Fruit fly (Drosophila melanogaster) whole organism, embryonic: Measurements from ENCODE around the gene CG4017.

Source experiments
- Bdp1 ChIP-seq: fragments of 200-800 bp; sonication (Bioruptor generic); optimal IDR thresholded peaks from 3 replicates; lab custom pipeline; 2016; ENCODE audit warnings: missing biosample characterization, missing genetic modification characterization
- CG10209 ChIP-seq: fragments of 200-800 bp; sonication (Bioruptor generic); optimal IDR thresholded peaks from 3 replicates; lab custom pipeline; 2017; ENCODE audit warnings: missing biosample characterization, mild to moderate bottlenecking, missing genetic modification characterization, missing genetic modification reagents
- CG1024 ChIP-seq: fragments of 200-800 bp; sonication (Bioruptor generic); IDR thresholded peaks from 2 replicates; pipeline ENCODE4 v1.3.6; 2022; ENCODE audit warnings: missing biosample characterization, missing genetic modification characterization
- CG10543 ChIP-seq: fragments of 200-800 bp; sonication (Bioruptor generic); optimal IDR thresholded peaks from 3 replicates; lab custom pipeline; 2017; ENCODE audit warnings: missing biosample characterization, mild to moderate bottlenecking, missing genetic modification characterization, moderate library complexity
- CG11560 ChIP-seq: fragments of 200-800 bp; sonication (Bioruptor generic); IDR thresholded peaks from 3 replicates; pipeline ENCODE4 v1.3.6; 2022; ENCODE audit warnings: missing biosample characterization, missing genetic modification characterization
- CG12942 ChIP-seq: fragments of 200-800 bp; sonication (Bioruptor generic); optimal IDR thresholded peaks from 3 replicates; lab custom pipeline; 2016; ENCODE audit warnings: missing biosample characterization, missing genetic modification characterization
- CG18262 ChIP-seq: fragments of 200-800 bp; optimal IDR thresholded peaks from 3 replicates; lab custom pipeline; 2019; ENCODE audit warnings: missing biosample characterization, mild to moderate bottlenecking, missing genetic modification characterization, moderate library complexity
- CG18476 ChIP-seq: fragments of 200-800 bp; sonication (Bioruptor generic); optimal IDR thresholded peaks from 2 replicates; lab custom pipeline; 2016; ENCODE audit warnings: missing biosample characterization, mild to moderate bottlenecking, missing genetic modification characterization
- CG18619 ChIP-seq: fragments of 200-800 bp; sonication (Bioruptor generic); optimal IDR thresholded peaks from 3 replicates; lab custom pipeline; 2017; ENCODE audit warnings: missing biosample characterization, mild to moderate bottlenecking, missing genetic modification characterization
- CG2116 ChIP-seq: fragments of 200-800 bp; sonication (Bioruptor generic); optimal IDR thresholded peaks from 3 replicates; lab custom pipeline; 2018; ENCODE audit warnings: missing biosample characterization, mild to moderate bottlenecking, missing genetic modification characterization
- CG30431 ChIP-seq: fragments of 200-800 bp; sonication (Bioruptor generic); optimal IDR thresholded peaks from 2 replicates; lab custom pipeline; 2017; ENCODE audit warnings: missing biosample characterization, missing genetic modification characterization
- CG3995 ChIP-seq: fragments of 200-800 bp; sonication (Bioruptor generic); optimal IDR thresholded peaks from 3 replicates; lab custom pipeline; 2016; ENCODE audit warnings: missing biosample characterization, missing genetic modification characterization
- CG4328 ChIP-seq: fragments of 200-800 bp; sonication (Bioruptor generic); optimal IDR thresholded peaks from 3 replicates; lab custom pipeline; 2017; ENCODE audit warnings: missing biosample characterization, missing genetic modification reagents, missing genetic modification characterization
- CG5180 ChIP-seq: fragments of 200-800 bp; sonication (Bioruptor generic); optimal IDR thresholded peaks from 3 replicates; lab custom pipeline; 2017; ENCODE audit warnings: missing biosample characterization, missing genetic modification characterization, mild to moderate bottlenecking, moderate library complexity, missing genetic modification reagents
- CG6254 ChIP-seq: fragments of 200-800 bp; sonication (Bioruptor generic); optimal IDR thresholded peaks from 3 replicates; lab custom pipeline; 2017; ENCODE audit warnings: mild to moderate bottlenecking, missing biosample characterization, missing genetic modification reagents, missing genetic modification characterization
- CG7357 ChIP-seq: fragments of 200-800 bp; sonication (Bioruptor generic); IDR thresholded peaks from 3 replicates; pipeline ENCODE4 v1.3.6; 2022; ENCODE audit warnings: missing biosample characterization, missing genetic modification characterization
- CG7987 ChIP-seq: fragments of 200-800 bp; sonication (Bioruptor generic); optimal IDR thresholded peaks from 2 replicates; lab custom pipeline; 2018; ENCODE audit warnings: missing biosample characterization, mild to moderate bottlenecking, missing genetic modification characterization, moderate library complexity
- CG8281 ChIP-seq: fragments of 200-800 bp; sonication (Bioruptor generic); optimal IDR thresholded peaks from 2 replicates; lab custom pipeline; 2018; ENCODE audit warnings: missing biosample characterization, mild to moderate bottlenecking, missing genetic modification characterization, moderate library complexity
- CG9817 ChIP-seq: fragments of 200-800 bp; sonication (Bioruptor generic); optimal IDR thresholded peaks from 2 replicates; lab custom pipeline; 2018; ENCODE audit warnings: missing biosample characterization, mild to moderate bottlenecking, missing genetic modification characterization, moderate library complexity
- Chrac-16 ChIP-seq: fragments of 200-800 bp; sonication (Bioruptor generic); optimal IDR thresholded peaks from 3 replicates; lab custom pipeline; 2016; ENCODE audit warnings: missing biosample characterization, missing genetic modification characterization
- CkIIα-i1 ChIP-seq: fragments of 200-800 bp; sonication (Bioruptor generic); IDR thresholded peaks from 2 replicates; pipeline ENCODE4 v1.3.6; 2022; ENCODE audit warnings: missing biosample characterization, missing genetic modification characterization
- Deaf1 ChIP-seq: fragments of 200-800 bp; optimal IDR thresholded peaks from 3 replicates; lab custom pipeline; 2019; ENCODE audit warnings: missing biosample characterization, mild to moderate bottlenecking, missing genetic modification characterization, moderate library complexity
- Ets65A ChIP-seq: fragments of 200-800 bp; sonication (Bioruptor generic); peaks from one replicate; lab custom pipeline; 2016; ENCODE audit warnings: missing biosample characterization, missing genetic modification characterization
- H15 ChIP-seq: fragments of 200-800 bp; sonication (Bioruptor generic); IDR thresholded peaks from 3 replicates; pipeline ENCODE4 v1.3.6; 2022; ENCODE audit warnings: missing biosample characterization, missing genetic modification characterization
- H2.0 ChIP-seq: fragments of 200-800 bp; sonication (Bioruptor generic); IDR thresholded peaks from 2 replicates; pipeline ENCODE4 v1.3.6; 2022; ENCODE audit warnings: missing biosample characterization, missing genetic modification characterization
- HLH4C ChIP-seq: fragments of 200-800 bp; sonication (Bioruptor generic); IDR thresholded peaks from 3 replicates; pipeline ENCODE4 v1.3.6; 2022; ENCODE audit warnings: missing biosample characterization, missing genetic modification characterization; ENCODE audit not compliant: partially characterized antibody
- Lhr ChIP-seq: fragments of 200-800 bp; sonication (Bioruptor generic); optimal IDR thresholded peaks from 3 replicates; lab custom pipeline; 2017; ENCODE audit warnings: mild to moderate bottlenecking, missing biosample characterization, missing genetic modification reagents, missing genetic modification characterization
- Lpt ChIP-seq: fragments of >200 bp; optimal IDR thresholded peaks from 2 replicates; lab custom pipeline; 2018; ENCODE audit warnings: missing biosample characterization, missing genetic modification characterization
- Med ChIP-seq: fragments of 200-800 bp; sonication (Bioruptor generic); peaks from one replicate; lab custom pipeline; 2016; ENCODE audit warnings: missing biosample characterization, missing genetic modification characterization, mild to moderate bottlenecking, inconsistent platforms, moderate library complexity
- NFAT ChIP-seq: fragments of 200-800 bp; sonication (Bioruptor generic); IDR thresholded peaks from 2 replicates; pipeline ENCODE4 v1.3.6; 2022; ENCODE audit warnings: missing biosample characterization, missing genetic modification characterization
- Opbp ChIP-seq: fragments of 200-800 bp; sonication (Bioruptor generic); IDR thresholded peaks from 3 replicates; pipeline ENCODE4 v1.3.6; 2022; ENCODE audit warnings: missing biosample characterization, missing genetic modification characterization; ENCODE audit not compliant: partially characterized antibody
- crp ChIP-seq, 2 experiments: fragments of 200-800 bp; sonication (Bioruptor generic); optimal IDR thresholded peaks; 2 replicates in 1 of 2; 3 replicates in 1 of 2; lab custom pipeline; 2017; ENCODE audit warnings: missing biosample characterization in 2 of 2, missing genetic modification characterization in 2 of 2, mild to moderate bottlenecking in 1 of 2, moderate library complexity in 1 of 2
- exex ChIP-seq: fragments of 200-800 bp; sonication (Bioruptor generic); optimal IDR thresholded peaks from 4 replicates; lab custom pipeline; 2018; ENCODE audit warnings: missing biosample characterization, mild to moderate bottlenecking, missing genetic modification characterization, moderate library complexity
- gce ChIP-seq: fragments of 200-800 bp; sonication (Bioruptor generic); IDR thresholded peaks from 3 replicates; pipeline ENCODE4 v1.3.6; 2022; ENCODE audit warnings: missing biosample characterization, missing genetic modification characterization
- gfzf ChIP-seq: fragments of 200-800 bp; sonication (Bioruptor generic); optimal IDR thresholded peaks from 2 replicates; lab custom pipeline; 2016; ENCODE audit warnings: missing biosample characterization, mild to moderate bottlenecking, missing genetic modification characterization, moderate library complexity
- hbn ChIP-seq: fragments of 200-800 bp; sonication (Bioruptor generic); IDR thresholded peaks from 2 replicates; pipeline ENCODE4 v1.3.6; 2022; ENCODE audit warnings: missing biosample characterization, missing genetic modification characterization; ENCODE audit not compliant: partially characterized antibody
- ind ChIP-seq: fragments of 200-800 bp; sonication (Bioruptor generic); optimal IDR thresholded peaks from 3 replicates; lab custom pipeline; 2016; ENCODE audit warnings: missing biosample characterization, missing genetic modification characterization
- lbe ChIP-seq: fragments of 200-800 bp; sonication (Bioruptor generic); optimal IDR thresholded peaks from 2 replicates; lab custom pipeline; 2016; ENCODE audit warnings: missing biosample characterization, mild to moderate bottlenecking, missing genetic modification characterization
- nerfin-1 ChIP-seq: fragments of 200-800 bp; sonication (Bioruptor generic); optimal IDR thresholded peaks from 3 replicates; lab custom pipeline; 2019; ENCODE audit warnings: missing biosample characterization, mild to moderate bottlenecking, missing genetic modification characterization, moderate library complexity
- onecut ChIP-seq: fragments of 200-800 bp; sonication (Bioruptor generic); IDR thresholded peaks from 2 replicates; pipeline ENCODE4 v1.3.6; 2022; ENCODE audit warnings: missing biosample characterization, missing genetic modification characterization
- ro ChIP-seq: fragments of 200-800 bp; sonication (Bioruptor generic); IDR thresholded peaks from 2 replicates; pipeline ENCODE4 v1.3.6; 2022; ENCODE audit warnings: missing biosample characterization, missing genetic modification characterization
- sc ChIP-seq, 3 experiments: fragments of >200 bp in 2 of 3; fragments of 200-800 bp in 1 of 3; sonication (Bioruptor generic) in 1 of 3; optimal IDR thresholded peaks; 2 replicates in 2 of 3; 3 replicates in 1 of 3; lab custom pipeline; 2017; ENCODE audit warnings: mild to moderate bottlenecking in 1 of 3, missing biosample characterization in 1 of 3, missing genetic modification characterization in 1 of 3, missing genetic modification reagents in 1 of 3
- sima ChIP-seq: fragments of 200-800 bp; sonication (Bioruptor generic); optimal IDR thresholded peaks from 2 replicates; lab custom pipeline; 2016; ENCODE audit warnings: missing biosample characterization, missing genetic modification characterization
- so ChIP-seq: fragments of 200-800 bp; sonication (Bioruptor generic); IDR thresholded peaks from 3 replicates; pipeline ENCODE4 v1.3.6; 2022; ENCODE audit warnings: missing biosample characterization, missing genetic modification characterization
- sqz ChIP-seq: fragments of 200-800 bp; sonication (Bioruptor generic); optimal IDR thresholded peaks from 3 replicates; lab custom pipeline; 2018; ENCODE audit warnings: missing biosample characterization, mild to moderate bottlenecking, missing genetic modification characterization
- ssp ChIP-seq: fragments of 200-800 bp; sonication (Bioruptor generic); IDR thresholded peaks from 2 replicates; pipeline ENCODE4 v1.3.6; 2022; ENCODE audit warnings: missing biosample characterization, missing genetic modification characterization
- stwl ChIP-seq: fragments of 200-800 bp; sonication (Bioruptor generic); optimal IDR thresholded peaks from 3 replicates; lab custom pipeline; 2018; ENCODE audit warnings: missing biosample characterization, mild to moderate bottlenecking, missing genetic modification characterization, moderate library complexity
- tgo ChIP-seq: fragments of 200-800 bp; sonication (Bioruptor generic); IDR thresholded peaks from 3 replicates; pipeline ENCODE4 v1.3.6; 2022; ENCODE audit warnings: missing biosample characterization, missing genetic modification characterization
- ttk ChIP-seq: fragments of 200-800 bp; sonication (Bioruptor generic); IDR thresholded peaks from 2 replicates; pipeline ENCODE4 v2.1.2; 2022; ENCODE audit warnings: missing biosample characterization, missing genetic modification characterization
- unpg ChIP-seq: fragments of 200-800 bp; sonication (Bioruptor generic); optimal IDR thresholded peaks from 3 replicates; lab custom pipeline; 2018; ENCODE audit warnings: missing biosample characterization, mild to moderate bottlenecking, missing genetic modification characterization, moderate library complexity
- zen ChIP-seq: fragments of 200-800 bp; sonication (Bioruptor generic); optimal IDR thresholded peaks from 3 replicates; lab custom pipeline; 2018; ENCODE audit warnings: missing biosample characterization, mild to moderate bottlenecking, missing genetic modification characterization, moderate library complexity

The CG4017 gene

dm6 chr2L:9792945-9793344, 26.1 kb downstream of the CG4017 start, which contains the start of gene CG13123 (continued):
- no peak for TF ChIP-seq Lpt (GFP tag; lab: Kevin White, UChicago)
- TF ChIP-seq sc (optimal IDR thresholded peaks at IDR 0.05; lab: Kevin White, UChicago) = no peak
- no peak for TF ChIP-seq sc (GFP tag; optimal IDR thresholded peaks at IDR 0.05; lab: Kevin White, UChicago)
- TF ChIP-seq hbn (GFP tag; lab: Robert Waterston, UW) = no peak
- no peak for TF ChIP-seq ind (GFP tag; lab: Kevin White, UChicago)
- no peak for TF ChIP-seq exex (tag; lab: Kevin White, UChicago)
- TF ChIP-seq CG18262 (tag; lab: Kevin White, UChicago) = no peak
- no peak for TF ChIP-seq sima (GFP tag; lab: Kevin White, UChicago)
- TF ChIP-seq Deaf1 (tag; lab: Kevin White, UChicago) = no peak
- TF ChIP-seq CG30431 (GFP tag; lab: Kevin White, UChicago) = no peak
- TF ChIP-seq crp (GFP tag; optimal IDR thresholded peaks at IDR 0.05; lab: Kevin White, UChicago) = no peak
- no peak for TF ChIP-seq ro
- TF ChIP-seq onecut = no peak
- TF ChIP-seq CG7357 (GFP tag; lab: Robert Waterston, UW) = no peak
- TF ChIP-seq Med (GFP tag; lab: Kevin White, UChicago) = no peak
- TF ChIP-seq Chrac-16 (GFP tag; lab: Kevin White, UChicago) = no peak
- no peak for TF ChIP-seq CG5180
- no peak for TF ChIP-seq CG3995 (GFP tag; lab: Kevin White, UChicago)
- no peak for TF ChIP-seq H2.0 (GFP tag; lab: Robert Waterston, UW)
- no peak for TF ChIP-seq ttk
- no peak for TF ChIP-seq CG10543
- TF ChIP-seq gfzf (GFP tag; lab: Kevin White, UChicago) = peak; percentile 83
- no peak for TF ChIP-seq H15 (GFP tag; lab: Robert Waterston, UW)
- TF ChIP-seq lbe = peak; percentile 5
- no peak for TF ChIP-seq sqz
- no peak for TF ChIP-seq CG9817
- TF ChIP-seq CG1024 (GFP tag; lab: Robert Waterston, UW) = no peak
- TF ChIP-seq CG4328 (GFP tag; lab: Kevin White, UChicago) = no peak
- no peak for TF ChIP-seq CG12942 (GFP tag; lab: Kevin White, UChicago)
- TF ChIP-seq so (GFP tag; lab: Robert Waterston, UW) = no peak
- no peak for TF ChIP-seq CG8281
- TF ChIP-seq Lhr (GFP tag; lab: Kevin White, UChicago) = peak; percentile 59
- no peak for TF ChIP-seq Ets65A (GFP tag; lab: Kevin White, UChicago)
- TF ChIP-seq Opbp = 0 out of 3 replicates have a peak, but pooled peaks have one; percentile 40
- TF ChIP-seq zen (tag; lab: Kevin White, UChicago) = peak; percentile 19
- no peak for TF ChIP-seq CG6254 (GFP tag; lab: Kevin White, UChicago)
- no peak for TF ChIP-seq gce (GFP tag; lab: Robert Waterston, UW)
- TF ChIP-seq unpg = no peak
- TF ChIP-seq stwl (tag; lab: Kevin White, UChicago) = peak; percentile 97
- no peak for TF ChIP-seq CG11560 (tag; lab: Robert Waterston, UW)
- no peak for TF ChIP-seq CG18476 (GFP tag; lab: Kevin White, UChicago)
- 0 out of 3 replicates have a peak, but pooled peaks have one; percentile 8 for TF ChIP-seq HLH4C (GFP tag; lab: Robert Waterston, UW)
- TF ChIP-seq NFAT (GFP tag; lab: Robert Waterston, UW) = no peak
- TF ChIP-seq tgo (GFP tag; lab: Robert Waterston, UW) = no peak
- no peak for TF ChIP-seq Bdp1 (GFP tag; lab: Kevin White, UChicago)
- no peak for TF ChIP-seq ssp (GFP tag; lab: Robert Waterston, UW)
- TF ChIP-seq nerfin-1 = no peak
- peak; percentile 81 for TF ChIP-seq CG2116 (GFP tag; lab: Kevin White, UChicago)
- no peak for TF ChIP-seq CG7987 (GFP tag; lab: Kevin White, UChicago)
- no peak for TF ChIP-seq CG10209 (GFP tag; lab: Kevin White, UChicago)
- TF ChIP-seq CkIIα-i1 = no peak
- no peak for TF ChIP-seq CG18619 (GFP tag; lab: Kevin White, UChicago)
